Worm (Caenorhabditis elegans): ENCODE data around the gene ent-4.

Gene ent-4

DNA sequence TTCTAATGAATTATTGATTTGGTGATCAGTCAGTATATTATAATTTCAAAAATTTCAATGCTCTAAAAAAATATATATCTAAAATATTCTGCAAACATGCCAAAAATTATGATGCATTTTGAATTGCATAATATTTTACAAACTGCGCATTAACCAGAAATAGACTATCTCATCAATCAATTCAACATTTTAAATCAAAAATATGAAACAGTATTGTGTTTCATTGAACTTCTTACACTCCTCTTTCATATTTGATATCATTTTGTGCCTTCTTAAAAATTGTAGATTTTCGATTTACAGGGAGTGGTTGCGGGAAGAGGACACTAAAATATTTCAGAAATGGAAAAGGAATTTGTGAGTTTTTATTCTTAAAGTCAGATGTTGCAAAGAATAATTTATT, at the start of gene ent-4:
Gene ent-4, plus strand, starts transcription at position 301 of the 400 bp plus-strand sequence.
- TF ChIP-seq attf-4 (tag; optimal IDR thresholded peaks at IDR 0.05) (no peak), mdl-1 (tag; optimal IDR thresholded peaks at IDR 0.05) (no peak), unc-62 (GFP tag; optimal IDR thresholded peaks at IDR 0.05 in 1 of 2) (peak in 1 of 2 experiments; percentile 17), unc-62 (tag; optimal IDR thresholded peaks at IDR 0.05) (no peak), mes-2 (tag; optimal IDR thresholded peaks at IDR 0.05; ENCODE audit: poor library complexity, severe bottlenecking) (no peak)

DNA sequence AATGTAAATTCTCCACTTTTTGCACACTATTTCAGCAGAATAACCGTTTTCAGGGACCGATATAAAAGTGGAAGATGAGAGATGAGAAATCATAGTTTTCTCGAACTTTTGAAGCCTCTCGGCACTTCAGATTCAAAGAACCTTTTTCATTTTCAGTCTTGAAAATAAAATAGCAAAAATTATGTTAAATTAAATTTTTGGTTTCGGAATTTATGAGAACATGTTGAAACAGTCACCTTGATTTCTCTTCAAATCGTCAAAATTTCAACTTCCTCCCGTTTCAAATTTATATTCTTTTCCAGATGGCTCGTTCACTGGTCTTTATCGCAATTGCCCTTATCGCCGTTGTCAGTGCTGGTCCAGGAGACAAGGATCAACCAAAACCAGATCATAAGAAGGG, 48.1 kb upstream of the ent-4 start, which contains the start of gene srlf-26:
Gene srlf-26, plus strand, starts transcription at position 301 of the 400 bp plus-strand sequence.
- TF ChIP-seq unc-62 (GFP tag; optimal IDR thresholded peaks at IDR 0.05 in 1 of 2) (peak in 1 of 2 experiments; percentile 23), unc-62 (tag; optimal IDR thresholded peaks at IDR 0.05) (no peak), F37D6.2 (tag; optimal IDR thresholded peaks at IDR 0.05) (no peak)

DNA sequence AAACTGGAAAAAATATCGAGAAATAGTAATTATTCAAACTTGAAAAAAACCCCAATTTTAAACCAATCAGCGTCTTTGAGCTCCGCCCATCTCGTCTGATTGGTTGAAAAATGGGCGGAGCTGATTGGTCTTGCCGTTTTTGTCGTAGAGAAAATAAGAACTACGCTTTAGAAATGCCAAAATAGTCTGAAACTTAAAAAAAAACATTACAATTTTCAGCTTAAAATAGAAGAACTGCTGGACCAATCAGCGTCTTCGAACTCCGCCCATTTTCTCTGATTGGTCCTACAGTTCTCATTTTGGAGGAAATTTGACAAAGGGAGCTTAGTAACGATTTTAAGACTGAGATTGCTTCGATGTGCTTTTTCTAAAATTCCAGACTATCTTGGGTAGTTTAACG, 47.2 kb upstream of the ent-4 start:
- TF ChIP-seq R02D3.7 (tag; optimal IDR thresholded peaks at IDR 0.05) (no peak), mxl-3 (GFP tag; optimal IDR thresholded peaks at IDR 0.05) (no peak), Y105C5A.15 (GFP tag; IDR thresholded peaks at IDR 0.05) (no peak)

DNA sequence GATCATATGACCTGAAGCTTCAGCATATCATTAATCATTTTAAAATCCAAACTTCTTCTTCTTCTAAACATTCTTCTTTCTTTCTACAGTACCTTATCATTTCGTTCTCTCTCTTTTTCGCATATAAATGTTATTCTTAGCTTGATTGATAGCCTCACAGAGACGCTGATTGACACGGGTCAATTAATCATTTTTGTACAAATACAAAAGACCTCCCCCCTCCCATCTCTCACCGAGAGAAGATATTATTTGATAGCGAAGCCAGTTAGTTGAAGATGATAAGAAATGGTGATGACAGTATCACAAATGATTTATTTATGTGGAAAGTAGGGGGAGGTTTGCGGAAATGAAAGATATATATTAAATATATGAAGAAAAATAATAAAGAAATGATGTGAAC, 44.0 kb upstream of the ent-4 start:
- TF ChIP-seq pqm-1 (tag; optimal IDR thresholded peaks at IDR 0.05): no peak
- no peak for TF ChIP-seq dmd-6 (GFP tag; IDR thresholded peaks at IDR 0.05)
- no peak for TF ChIP-seq nhr-6 (tag; optimal IDR thresholded peaks at IDR 0.05)
- TF ChIP-seq lin-39 (tag; optimal IDR thresholded peaks at IDR 0.05): no peak
- TF ChIP-seq Y48G9A.11 (GFP tag; IDR thresholded peaks at IDR 0.05): no peak
- TF ChIP-seq F44E2.7 (GFP tag; IDR thresholded peaks at IDR 0.05): no peak
- TF ChIP-seq nhr-102 (tag; optimal IDR thresholded peaks at IDR 0.05): no peak
- peak in 1 of 2 experiments; percentile 97 for TF ChIP-seq unc-62 (GFP tag; optimal IDR thresholded peaks at IDR 0.05 in 1 of 2)
- TF ChIP-seq unc-62 (tag; optimal IDR thresholded peaks at IDR 0.05): no peak
- TF ChIP-seq spr-1 (tag; optimal IDR thresholded peaks at IDR 0.05): no peak
- peak in 1 of 2 experiments; percentile 45 for TF ChIP-seq mdl-1 (tag; optimal IDR thresholded peaks at IDR 0.05)
- peak; percentile 94 for TF ChIP-seq ceh-20 (GFP tag; IDR thresholded peaks at IDR 0.05)
- no peak for TF ChIP-seq egl-27 (tag; optimal IDR thresholded peaks at IDR 0.05)
- no peak for TF ChIP-seq nhr-77 (tag; optimal IDR thresholded peaks at IDR 0.05)
- TF ChIP-seq lin-13 (GFP tag; optimal IDR thresholded peaks at IDR 0.05): no peak
- TF ChIP-seq ces-1 (GFP tag; optimal IDR thresholded peaks at IDR 0.05): no peak
- no peak for TF ChIP-seq hif-1 (tag; optimal IDR thresholded peaks at IDR 0.05)
- peak; percentile 62 for TF ChIP-seq hlh-30 (tag; optimal IDR thresholded peaks at IDR 0.05; ENCODE audit: insufficient read depth)
- TF ChIP-seq tra-1 (GFP tag; IDR thresholded peaks at IDR 0.05): peak; percentile 86; the same call in 1 of the 2 replicates
- no peak for TF ChIP-seq set-16 (GFP tag; IDR thresholded peaks at IDR 0.05)
- TF ChIP-seq jun-1 (tag; optimal IDR thresholded peaks at IDR 0.05): no peak
- TF ChIP-seq nhr-10 (tag; optimal IDR thresholded peaks at IDR 0.05): no peak
- no peak for TF ChIP-seq ceh-82 (tag; optimal IDR thresholded peaks at IDR 0.05)
- no peak for TF ChIP-seq hmg-1.1 (GFP tag; IDR thresholded peaks at IDR 0.05)
- peak; percentile 95 for TF ChIP-seq cey-2 (tag; optimal IDR thresholded peaks at IDR 0.05; ENCODE audit: borderline replicate concordance, insufficient read depth)
- no peak for TF ChIP-seq nhr-42 (GFP tag; IDR thresholded peaks at IDR 0.05)
- peak; percentile 81 for TF ChIP-seq nhr-28 (tag; optimal IDR thresholded peaks at IDR 0.05)
- TF ChIP-seq F49E8.2 (tag; optimal IDR thresholded peaks at IDR 0.05; ENCODE audit: borderline replicate concordance): no peak
- TF ChIP-seq unc-130 (GFP tag; optimal IDR thresholded peaks at IDR 0.05): no peak
- no peak for TF ChIP-seq zip-2 (tag; optimal IDR thresholded peaks at IDR 0.05)
- TF ChIP-seq arid-1 (GFP tag; conservative IDR thresholded peaks at IDR 0.05): no peak
- TF ChIP-seq attf-4 (tag; optimal IDR thresholded peaks at IDR 0.05): no peak
- TF ChIP-seq lim-7 (GFP tag; IDR thresholded peaks at IDR 0.05): no peak
- TF ChIP-seq hlh-11 (tag; optimal IDR thresholded peaks at IDR 0.05): no peak
- no peak for TF ChIP-seq mes-2 (tag; optimal IDR thresholded peaks at IDR 0.05; ENCODE audit: poor library complexity, severe bottlenecking)
- no peak for TF ChIP-seq spr-3 (GFP tag; optimal IDR thresholded peaks at IDR 0.05)
- no peak for TF ChIP-seq mxl-2 (GFP tag; conservative IDR thresholded peaks at IDR 0.05)
- no peak for TF ChIP-seq saeg-2 (GFP tag; IDR thresholded peaks at IDR 0.05)
- TF ChIP-seq ceh-44 (GFP tag; IDR thresholded peaks at IDR 0.05): no peak
- TF ChIP-seq ZK546.5 (tag; optimal IDR thresholded peaks at IDR 0.05): no peak
- no peak for TF ChIP-seq dpl-1 (GFP tag; optimal IDR thresholded peaks at IDR 0.05)

Data from whole organism, L4 larva.